Worm (Caenorhabditis elegans): ENCODE data around the gene ttr-34.

ttr-34 gene

ce11 chrX:13144975-13145618 is 5.5 kb downstream of the ttr-34 start (continued):
- TF ChIP-seq zip-11 (GFP tag; IDR thresholded peaks at IDR 0.05): no peak
- TF ChIP-seq mdt-29 (GFP tag; IDR thresholded peaks at IDR 0.05): peak; percentile 94
- TF ChIP-seq nhr-42 (GFP tag; IDR thresholded peaks at IDR 0.05): peak; percentile 85; the same call in 1 of the 2 replicates
- no peak for TF ChIP-seq snpc-1.2 (GFP tag; IDR thresholded peaks at IDR 0.05)
- TF ChIP-seq ceh-62 (tag; optimal IDR thresholded peaks at IDR 0.05): no peak
- TF ChIP-seq hif-1 (tag; optimal IDR thresholded peaks at IDR 0.05): peak; percentile 73 to 94
- no peak for TF ChIP-seq ceh-44 (GFP tag; IDR thresholded peaks at IDR 0.05)
- TF ChIP-seq R02D3.7 (tag; optimal IDR thresholded peaks at IDR 0.05): no peak
- peak; percentile 32; the same call in 1 of the 2 replicates for TF ChIP-seq nhr-41 (GFP tag; IDR thresholded peaks at IDR 0.05)
- TF ChIP-seq nhr-28 (tag; optimal IDR thresholded peaks at IDR 0.05): peak; percentile 84
- TF ChIP-seq ceh-82 (tag; optimal IDR thresholded peaks at IDR 0.05): no peak
- TF ChIP-seq aly-2 (tag; optimal IDR thresholded peaks at IDR 0.05): no peak
- peak; percentile 99 for TF ChIP-seq hlh-11 (tag; optimal IDR thresholded peaks at IDR 0.05)
- TF ChIP-seq ZK337.2 (GFP tag; IDR thresholded peaks at IDR 0.05): 0 out of 2 replicates have a peak, but pooled peaks have one; percentile 16
- TF ChIP-seq zfp-2 (tag; optimal IDR thresholded peaks at IDR 0.05): peak; percentile 69
- peak; percentile 53 for TF ChIP-seq dpl-1 (GFP tag; optimal IDR thresholded peaks at IDR 0.05)
- TF ChIP-seq snpc-4 (tag; optimal IDR thresholded peaks at IDR 0.05): no peak
- TF ChIP-seq tag-97 (GFP tag; IDR thresholded peaks at IDR 0.05): no peak
- no peak for TF ChIP-seq F26F4.8 (GFP tag; conservative IDR thresholded peaks at IDR 0.05)
- TF ChIP-seq duxl-1 (tag; optimal IDR thresholded peaks at IDR 0.05; ENCODE audit: poor library complexity): peak; percentile 57
- no peak for TF ChIP-seq skn-1 (tag; optimal IDR thresholded peaks at IDR 0.05)
- TF ChIP-seq hmg-1.1 (GFP tag; IDR thresholded peaks at IDR 0.05): peak; percentile 96
- no peak for TF ChIP-seq lin-15B (tag; optimal IDR thresholded peaks at IDR 0.05)
- peak; percentile 96 for TF ChIP-seq dmd-6 (GFP tag; IDR thresholded peaks at IDR 0.05)
- no peak for TF ChIP-seq sdz-12 (GFP tag; optimal IDR thresholded peaks at IDR 0.05)
- peak; percentile 61 for TF ChIP-seq arid-1 (GFP tag; conservative IDR thresholded peaks at IDR 0.05)
- TF ChIP-seq spr-3 (GFP tag; optimal IDR thresholded peaks at IDR 0.05): peak; percentile 82
- TF ChIP-seq dve-1 (tag; optimal IDR thresholded peaks at IDR 0.05; ENCODE audit: insufficient read depth): peak; percentile 93
- peak; percentile 67 for TF ChIP-seq lim-7 (GFP tag; IDR thresholded peaks at IDR 0.05)
- TF ChIP-seq ama-1 (optimal IDR thresholded peaks at IDR 0.05): peak; percentile 98
- TF ChIP-seq F49E8.2 (tag; optimal IDR thresholded peaks at IDR 0.05; ENCODE audit: borderline replicate concordance): no peak
- TF ChIP-seq cey-2 (tag; optimal IDR thresholded peaks at IDR 0.05; ENCODE audit: borderline replicate concordance, insufficient read depth): peak; percentile 26
- peak; percentile 77 for TF ChIP-seq ztf-7 (tag; optimal IDR thresholded peaks at IDR 0.05)
- peak; percentile 40 for TF ChIP-seq ces-1 (GFP tag; optimal IDR thresholded peaks at IDR 0.05)
- peak; percentile 6 for TF ChIP-seq fos-1 (tag; optimal IDR thresholded peaks at IDR 0.05)
- TF ChIP-seq fkh-10 (GFP tag; optimal IDR thresholded peaks at IDR 0.05): peak; percentile 96
- TF ChIP-seq lin-39 (tag; optimal IDR thresholded peaks at IDR 0.05): peak; percentile 77
- no peak; the same call in 1 of the 2 replicates for TF ChIP-seq zfp-3 (GFP tag; conservative IDR thresholded peaks at IDR 0.05)
- no peak for TF ChIP-seq unc-39 (tag; optimal IDR thresholded peaks at IDR 0.05)
- TF ChIP-seq ceh-32 (tag; optimal IDR thresholded peaks at IDR 0.05; ENCODE audit: poor library complexity): peak; percentile 77
- TF ChIP-seq T20F7.1 (GFP tag; optimal IDR thresholded peaks at IDR 0.05): peak; percentile 80
- TF ChIP-seq egl-43 (GFP tag; IDR thresholded peaks at IDR 0.05): peak; percentile 98
- peak; percentile 89 for TF ChIP-seq mxl-2 (GFP tag; conservative IDR thresholded peaks at IDR 0.05)
- TF ChIP-seq nhr-6 (tag; optimal IDR thresholded peaks at IDR 0.05): peak; percentile 31
- TF ChIP-seq php-3 (GFP tag; IDR thresholded peaks at IDR 0.05): peak; percentile 85; the same call in 1 of the 2 replicates
- peak; percentile 82 for TF ChIP-seq lin-1 (GFP tag; IDR thresholded peaks at IDR 0.05)
- TF ChIP-seq F10B5.3 (tag; optimal IDR thresholded peaks at IDR 0.05): peak; percentile 56
- TF ChIP-seq attf-4 (tag; optimal IDR thresholded peaks at IDR 0.05): peak; percentile 5
- TF ChIP-seq daf-12 (tag; optimal IDR thresholded peaks at IDR 0.05): no peak
- TF ChIP-seq daf-19 (GFP tag; conservative IDR thresholded peaks at IDR 0.05): peak; percentile 63; the same call in 1 of the 2 replicates

All from whole organism, L4 larva.